Worm (Caenorhabditis elegans) whole organism, midembryonic: ENCODE data around the gene fzo-1.

ENCODE experiments used
- T22C8.4 ChIP-seq: fragments of 200-800 bp; sonication (Bioruptor generic); IDR thresholded peaks from 2 replicates; pipeline ENCODE4 v1.3.6; 2022; ENCODE audit warnings: missing genetic modification characterization, missing compliant biosample characterization
- cog-1 ChIP-seq: sonication (generic microtip); optimal IDR thresholded peaks from 2 replicates; lab custom pipeline; 2016; ENCODE audit warnings: missing genetic modification characterization, missing compliant biosample characterization
- flt-1 ChIP-seq: fragments of 200-800 bp; sonication (Bioruptor generic); IDR thresholded peaks from 2 replicates; pipeline ENCODE4 v1.3.6; 2022; ENCODE audit warnings: missing genetic modification characterization, missing compliant biosample characterization
- tab-1 ChIP-seq: fragments of 200-800 bp; sonication (Bioruptor generic); IDR thresholded peaks from 2 replicates; pipeline ENCODE4 v1.3.6; 2022; ENCODE audit warnings: missing genetic modification characterization, missing compliant biosample characterization
- ztf-23 ChIP-seq: fragments of 200-800 bp; sonication (Bioruptor generic); IDR thresholded peaks from 2 replicates; pipeline ENCODE4 v1.3.6; 2022; ENCODE audit warnings: missing genetic modification reagents, missing genetic modification characterization, missing compliant biosample characterization

ce11 chrII:5810230-5810629 is 25.8 kb downstream of the fzo-1 start, which contains the start of the genes msp-64 and ZK1248.5:
- TF ChIP-seq ztf-23 (no peak), T22C8.4 (GFP tag; lab: Robert Waterston, UW) (no peak), flt-1 (no peak), cog-1 (tag; lab: Kevin White, UChicago) (no peak), tab-1 (no peak)
